Worm (Caenorhabditis elegans): ENCODE data around the gene lrx-1.

- peak; percentile 86 for TF ChIP-seq T20F7.1 (GFP tag; optimal IDR thresholded peaks at IDR 0.05)
- peak; percentile 99 for TF ChIP-seq pha-4 (GFP tag; IDR thresholded peaks at IDR 0.05)
- TF ChIP-seq pha-4 (tag; optimal IDR thresholded peaks at IDR 0.05): no peak
- peak; percentile 99 for TF ChIP-seq php-3 (GFP tag; IDR thresholded peaks at IDR 0.05)
- TF ChIP-seq ama-1 (optimal IDR thresholded peaks at IDR 0.05): peak; percentile 91
- TF ChIP-seq unc-130 (GFP tag; optimal IDR thresholded peaks at IDR 0.05): peak; percentile 83
- peak; percentile 49 for TF ChIP-seq ztf-11 (tag; optimal IDR thresholded peaks at IDR 0.05)
- TF ChIP-seq nhr-25 (tag; optimal IDR thresholded peaks at IDR 0.05; ENCODE audit: borderline replicate concordance, insufficient read depth): peak; percentile 53
- TF ChIP-seq nhr-42 (GFP tag; IDR thresholded peaks at IDR 0.05): peak; percentile 96
- TF ChIP-seq fos-1 (tag; optimal IDR thresholded peaks at IDR 0.05): no peak
- peak; percentile 91 for TF ChIP-seq nhr-6 (tag; optimal IDR thresholded peaks at IDR 0.05)
- TF ChIP-seq fkh-10 (GFP tag; optimal IDR thresholded peaks at IDR 0.05): peak; percentile 60
- no peak for TF ChIP-seq daf-12 (tag; optimal IDR thresholded peaks at IDR 0.05)
These were observed 51.2 kb downstream of the lrx-1 start for ce11 chrV:12303453-12304077.
